Worm (Caenorhabditis elegans) whole organism, mixed stage, embryonic: ENCODE results near the gene srj-23.

Source experiments
- M03D4.4 ChIP-seq: sonication (generic microtip); optimal IDR thresholded peaks from 2 replicates; lab custom pipeline; 2017; ENCODE audit warnings: mild to moderate bottlenecking, missing genetic modification characterization, missing compliant biosample characterization
- bed-3 ChIP-seq: fragments of 200-800 bp; sonication (Bioruptor generic); optimal IDR thresholded peaks from 3 replicates; lab custom pipeline; 2018; ENCODE audit warnings: mild to moderate bottlenecking, missing genetic modification characterization, moderate library complexity, missing compliant biosample characterization
- blmp-1 ChIP-seq: fragments of 150-350 bp; optimal IDR thresholded peaks from 2 replicates; lab custom pipeline; 2014; ENCODE audit warnings: missing biosample characterization, missing genetic modification characterization
- ceh-39 ChIP-seq: fragments of 150-350 bp; optimal IDR thresholded peaks from 2 replicates; lab custom pipeline; 2014; ENCODE audit warnings: missing biosample characterization, missing genetic modification characterization
- ceh-43 ChIP-seq: fragments of 200-800 bp; sonication (Bioruptor generic); optimal IDR thresholded peaks from 2 replicates; lab custom pipeline; 2018; ENCODE audit warnings: mild to moderate bottlenecking, missing genetic modification characterization, moderate library complexity, missing compliant biosample characterization
- ceh-83 ChIP-seq: fragments of 200-800 bp; sonication (Bioruptor generic); optimal IDR thresholded peaks from 2 replicates; lab custom pipeline; 2018; ENCODE audit warnings: mild to moderate bottlenecking, missing genetic modification characterization, missing compliant biosample characterization
- ces-1 ChIP-seq: fragments of 150-350 bp; optimal IDR thresholded peaks from 2 replicates; lab custom pipeline; 2014; ENCODE audit warnings: missing biosample characterization, missing genetic modification reagents, missing genetic modification characterization
- drap-1 ChIP-seq: fragments of 200-800 bp; sonication (Bioruptor generic); optimal IDR thresholded peaks from 3 replicates; lab custom pipeline; 2018; ENCODE audit warnings: mild to moderate bottlenecking, missing genetic modification characterization, missing compliant biosample characterization
- elt-1 ChIP-seq: sonication (generic microtip); optimal IDR thresholded peaks from 2 replicates; lab custom pipeline; 2017; ENCODE audit warnings: missing genetic modification characterization, mild to moderate bottlenecking, missing compliant biosample characterization, antibody characterized with exemption, moderate library complexity, borderline replicate concordance; ENCODE audit not compliant: insufficient read depth
- elt-3 ChIP-seq: fragments of 150-350 bp; optimal IDR thresholded peaks from 2 replicates; lab custom pipeline; 2014; ENCODE audit warnings: missing biosample characterization, missing genetic modification characterization
- flh-1 ChIP-seq: fragments of 200-800 bp; sonication (Bioruptor generic); optimal IDR thresholded peaks from 2 replicates; lab custom pipeline; 2018; ENCODE audit warnings: mild to moderate bottlenecking, missing genetic modification characterization, moderate library complexity, missing compliant biosample characterization
- ham-2 ChIP-seq: fragments of 200-800 bp; sonication (Bioruptor generic); optimal IDR thresholded peaks from 2 replicates; lab custom pipeline; 2018; ENCODE audit warnings: mild to moderate bottlenecking, missing genetic modification characterization, missing compliant biosample characterization
- hlh-1 ChIP-seq: fragments of 150-350 bp; optimal IDR thresholded peaks from 2 replicates; lab custom pipeline; 2014; ENCODE audit warnings: missing biosample characterization, missing genetic modification reagents, missing genetic modification characterization
- lin-13 ChIP-seq: fragments of 150-350 bp; optimal IDR thresholded peaks from 2 replicates; lab custom pipeline; 2014; ENCODE audit warnings: missing biosample characterization, missing genetic modification characterization
- lsy-2 ChIP-seq: fragments of 150-350 bp; optimal IDR thresholded peaks from 2 replicates; lab custom pipeline; 2014; ENCODE audit warnings: missing biosample characterization, missing genetic modification characterization
- mab-5 ChIP-seq: fragments of 150-350 bp; optimal IDR thresholded peaks from 2 replicates; lab custom pipeline; 2014; ENCODE audit warnings: missing biosample characterization, missing genetic modification characterization
- mls-2 ChIP-seq: sonication (generic microtip); optimal IDR thresholded peaks from 2 replicates; lab custom pipeline; 2016; ENCODE audit warnings: mild to moderate bottlenecking, missing genetic modification characterization, moderate library complexity, missing compliant biosample characterization
- nhr-12 ChIP-seq: fragments of 150-350 bp; optimal IDR thresholded peaks from 2 replicates; lab custom pipeline; 2014; ENCODE audit warnings: missing biosample characterization, missing genetic modification characterization
- nhr-2 ChIP-seq: fragments of 150-350 bp; optimal IDR thresholded peaks from 2 replicates; lab custom pipeline; 2014; ENCODE audit warnings: missing biosample characterization, missing genetic modification characterization
- nhr-237 ChIP-seq: fragments of 150-350 bp; optimal IDR thresholded peaks from 2 replicates; lab custom pipeline; 2014; ENCODE audit warnings: missing biosample characterization, missing genetic modification characterization
- nhr-28 ChIP-seq: fragments of 150-350 bp; optimal IDR thresholded peaks from 2 replicates; lab custom pipeline; 2014; ENCODE audit warnings: missing biosample characterization, missing genetic modification characterization
- nhr-76 ChIP-seq: sonication (generic microtip); optimal IDR thresholded peaks from 2 replicates; lab custom pipeline; 2017; ENCODE audit warnings: missing biosample characterization, missing genetic modification characterization
- pha-4 ChIP-seq: fragments of 150-350 bp; optimal IDR thresholded peaks from 2 replicates; lab custom pipeline; 2018; ENCODE audit warnings: missing biosample characterization, missing genetic modification reagents, missing genetic modification characterization
- sem-2 ChIP-seq: fragments of 200-800 bp; sonication (Bioruptor generic); optimal IDR thresholded peaks from 2 replicates; lab custom pipeline; 2018; ENCODE audit warnings: mild to moderate bottlenecking, missing genetic modification characterization, missing compliant biosample characterization
- snpc-4 ChIP-seq: fragments of 150-350 bp; optimal IDR thresholded peaks from 2 replicates; lab custom pipeline; 2014; ENCODE audit warnings: missing biosample characterization, missing genetic modification characterization
- sptf-1 ChIP-seq: sonication (generic microtip); optimal IDR thresholded peaks from 2 replicates; lab custom pipeline; 2017; ENCODE audit warnings: mild to moderate bottlenecking, missing genetic modification characterization, moderate library complexity, missing compliant biosample characterization
- tbx-8 ChIP-seq: fragments of 200-800 bp; sonication (Bioruptor generic); optimal IDR thresholded peaks from 2 replicates; lab custom pipeline; 2018; ENCODE audit warnings: mild to moderate bottlenecking, missing genetic modification characterization, moderate library complexity, missing compliant biosample characterization
- unc-120 ChIP-seq: sonication (generic microtip); optimal IDR thresholded peaks from 2 replicates; lab custom pipeline; 2017; ENCODE audit warnings: missing genetic modification characterization, missing compliant biosample characterization; ENCODE audit not compliant: poor library complexity, severe bottlenecking
- unc-62 ChIP-seq: fragments of 150-350 bp; optimal IDR thresholded peaks from 2 replicates; lab custom pipeline; 2014; ENCODE audit warnings: missing biosample characterization, missing genetic modification reagents, missing genetic modification characterization
- zip-8 ChIP-seq: fragments of 150-350 bp; optimal IDR thresholded peaks from 2 replicates; lab custom pipeline; 2014; ENCODE audit warnings: missing biosample characterization, missing genetic modification characterization

Gene srj-23

DNA sequence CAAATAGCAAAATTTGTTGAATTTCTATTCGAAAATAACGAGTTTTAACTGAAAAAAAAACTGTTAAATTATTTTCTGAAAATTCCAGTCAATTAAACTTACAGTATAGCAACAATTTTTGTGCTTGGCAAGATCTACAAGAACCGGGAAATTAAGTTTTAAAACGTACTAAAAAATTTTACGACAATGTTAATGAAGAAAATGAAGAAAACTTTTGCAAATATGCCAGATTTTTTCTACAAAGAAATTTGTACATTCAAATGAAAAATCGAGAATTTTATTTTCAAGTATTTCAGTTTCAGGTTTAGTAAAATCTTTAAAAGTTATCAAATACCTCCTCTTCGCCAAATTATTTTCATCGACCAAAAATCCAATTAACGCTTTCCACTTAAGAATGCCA is 9.4 kb upstream of the srj-23 start, which contains the start of gene cnc-11:
TSS of gene cnc-11 (plus strand) at position 301 of the 400 bp plus-strand sequence.
- no peak for TF ChIP-seq sptf-1 (tag; lab: Kevin White, UChicago)
- TF ChIP-seq ceh-39 (tag; lab: Kevin White, UChicago) = no peak
- no peak for TF ChIP-seq snpc-4
- TF ChIP-seq pha-4 = no peak
- TF ChIP-seq nhr-2 = no peak
- TF ChIP-seq lsy-2 (tag; lab: Kevin White, UChicago) = no peak
- TF ChIP-seq hlh-1 (tag; lab: Kevin White, UChicago) = no peak
- no peak for TF ChIP-seq blmp-1 (tag; lab: Kevin White, UChicago)
- no peak for TF ChIP-seq mls-2
- TF ChIP-seq elt-1 (tag; lab: Kevin White, UChicago) = no peak
- TF ChIP-seq elt-3 (tag; lab: Kevin White, UChicago) = no peak
- TF ChIP-seq bed-3 (GFP tag; lab: Kevin White, UChicago) = no peak
- TF ChIP-seq ceh-83 (GFP tag; lab: Kevin White, UChicago) = no peak
- no peak for TF ChIP-seq sem-2 (GFP tag; lab: Kevin White, UChicago)
- no peak for TF ChIP-seq drap-1
- TF ChIP-seq ham-2 (GFP tag; lab: Kevin White, UChicago) = no peak
- no peak for TF ChIP-seq nhr-28 (tag; lab: Kevin White, UChicago)
- TF ChIP-seq unc-62 = no peak
- no peak for TF ChIP-seq zip-8 (tag; lab: Kevin White, UChicago)
- no peak for TF ChIP-seq unc-120 (tag; lab: Kevin White, UChicago)

DNA sequence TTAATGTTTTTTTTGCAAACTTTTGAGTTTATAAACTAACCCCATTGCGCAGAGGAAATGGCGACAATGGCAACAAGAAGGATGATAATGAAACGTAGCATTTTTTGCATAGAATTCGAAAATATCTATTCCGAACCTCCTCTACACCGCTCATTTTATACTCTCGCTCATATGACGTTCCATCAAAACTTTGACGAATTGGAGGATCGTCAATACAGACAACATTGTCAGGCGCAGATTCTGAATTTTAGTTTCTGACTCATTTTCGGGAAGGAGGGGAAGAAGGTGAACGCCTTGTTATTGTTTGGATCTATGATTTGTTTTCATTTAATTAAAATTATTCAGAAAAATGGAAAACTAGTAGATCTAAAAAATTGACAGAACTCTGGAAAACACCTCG is 7.3 kb upstream of the srj-23 start, which contains the start of gene cnc-1:
TSS of gene cnc-1 (minus strand) at position 101 of the 400 bp plus-strand sequence.
- TF ChIP-seq blmp-1 (tag; lab: Kevin White, UChicago) = no peak
- no peak for TF ChIP-seq zip-8 (tag; lab: Kevin White, UChicago)
- no peak for TF ChIP-seq nhr-12 (tag; lab: Kevin White, UChicago)
- no peak for TF ChIP-seq elt-1 (tag; lab: Kevin White, UChicago)
- no peak for TF ChIP-seq elt-3 (tag; lab: Kevin White, UChicago)
- TF ChIP-seq mab-5 (tag; lab: Kevin White, UChicago) = no peak
- no peak for TF ChIP-seq ceh-43 (GFP tag; lab: Kevin White, UChicago)
- no peak for TF ChIP-seq ham-2 (GFP tag; lab: Kevin White, UChicago)
- no peak for TF ChIP-seq ceh-39 (tag; lab: Kevin White, UChicago)
- TF ChIP-seq ceh-83 (GFP tag; lab: Kevin White, UChicago) = no peak
- no peak for TF ChIP-seq lin-13
- no peak for TF ChIP-seq tbx-8
- no peak for TF ChIP-seq pha-4
- TF ChIP-seq nhr-2 = no peak
- TF ChIP-seq bed-3 (GFP tag; lab: Kevin White, UChicago) = no peak
- no peak for TF ChIP-seq unc-62
- no peak for TF ChIP-seq ces-1 (GFP tag; lab: Kevin White, UChicago)
- no peak for TF ChIP-seq sem-2 (GFP tag; lab: Kevin White, UChicago)
- no peak for TF ChIP-seq nhr-76 (tag; lab: Kevin White, UChicago)
- TF ChIP-seq, all 35 proteins: peak for 0

DNA sequence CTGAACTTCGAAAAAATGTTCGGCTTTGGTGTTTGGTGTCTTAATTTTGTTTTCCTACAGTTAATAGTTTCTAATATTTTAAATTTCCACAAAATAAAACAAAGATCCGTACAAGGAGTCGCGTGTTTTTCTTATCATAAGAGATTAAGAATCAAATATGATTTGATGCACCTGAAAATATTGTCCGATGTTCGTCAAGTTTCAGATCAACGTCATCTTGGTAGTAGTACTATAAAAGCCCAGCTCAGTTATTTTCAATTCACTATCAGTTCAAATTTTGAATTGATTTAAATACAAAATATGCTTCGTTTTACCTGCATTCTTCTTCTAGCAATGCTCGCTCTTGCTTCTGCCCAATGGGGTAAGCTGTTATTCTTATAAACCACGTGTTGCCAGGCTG is 6.4 kb upstream of the srj-23 start, which contains the start of gene cnc-5:
TSS of gene cnc-5 (plus strand) at position 301 of the 400 bp plus-strand sequence.
- TF ChIP-seq nhr-76 (tag; lab: Kevin White, UChicago) = no peak
- TF ChIP-seq, all 35 proteins: peak for 0

DNA sequence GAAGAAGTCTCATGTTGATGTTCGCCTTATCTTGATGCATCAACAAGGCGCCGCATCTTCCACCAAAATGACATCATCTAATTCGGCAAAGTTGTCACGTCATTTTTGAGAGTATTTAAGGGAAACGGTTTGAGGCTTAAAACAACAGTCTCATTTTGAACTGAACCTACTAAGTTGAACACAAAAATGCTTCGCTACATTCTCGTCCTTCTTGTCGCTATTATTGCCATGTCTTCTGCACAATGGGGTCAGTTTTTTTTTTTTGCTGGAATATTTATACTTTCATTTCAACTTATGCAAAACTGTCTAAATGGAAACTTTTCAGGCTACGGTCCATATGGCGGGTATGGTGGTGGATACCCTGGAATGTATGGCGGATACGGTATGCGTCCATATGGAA is 4.4 kb upstream of the srj-23 start, which contains the start of gene cnc-4:
TSS of gene cnc-4 (plus strand) at position 117 of the 400 bp plus-strand sequence.
- TF ChIP-seq ceh-39 (tag; lab: Kevin White, UChicago) (no peak), ces-1 (GFP tag; lab: Kevin White, UChicago) (no peak), nhr-237 (tag; lab: Kevin White, UChicago) (no peak), snpc-4 (no peak), drap-1 (no peak), ceh-43 (GFP tag; lab: Kevin White, UChicago) (no peak), nhr-76 (tag; lab: Kevin White, UChicago) (no peak), lin-13 (no peak), mls-2 (no peak), flh-1 (GFP tag; lab: Kevin White, UChicago) (no peak), sptf-1 (tag; lab: Kevin White, UChicago) (no peak), lsy-2 (tag; lab: Kevin White, UChicago) (no peak), sem-2 (GFP tag; lab: Kevin White, UChicago) (no peak), tbx-8 (no peak), nhr-2 (no peak), elt-1 (tag; lab: Kevin White, UChicago) (no peak)

DNA sequence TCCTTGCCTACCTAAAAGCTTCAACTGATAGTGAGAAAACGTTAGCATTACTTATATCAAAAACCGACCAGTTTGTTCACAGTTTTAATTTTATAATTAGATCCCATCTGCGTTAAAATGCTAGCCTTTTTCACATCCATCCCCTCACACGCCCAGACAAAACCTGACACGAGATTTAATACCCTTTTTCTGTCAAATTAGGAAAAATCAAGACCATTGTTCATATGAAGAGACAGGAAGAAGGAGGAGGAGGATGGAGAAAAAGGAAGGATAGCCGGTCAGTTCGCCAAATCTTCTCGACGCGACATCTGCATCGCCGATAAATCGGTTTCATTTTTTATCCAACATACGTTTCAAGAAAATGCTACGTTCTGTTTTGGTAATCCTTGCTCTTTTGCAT is 3.7 kb upstream of the srj-23 start, which contains the start of gene cnc-3:
TSS of gene cnc-3 (plus strand) at position 281 of the 400 bp plus-strand sequence.
- TF ChIP-seq sptf-1 (tag; lab: Kevin White, UChicago) (no peak), M03D4.4 (no peak), drap-1 (no peak), zip-8 (tag; lab: Kevin White, UChicago) (no peak), elt-1 (tag; lab: Kevin White, UChicago) (no peak)
